Fruit fly (Drosophila melanogaster) whole organism, embryonic: Measurements from ENCODE around the gene CG32301.

Experiments used
- Adf1 ChIP-seq: fragments of 200-800 bp; sonication (Bioruptor generic); IDR thresholded peaks from 2 replicates; pipeline ENCODE4 v1.3.6; 2022; ENCODE audit warnings: missing biosample characterization, missing genetic modification characterization
- Asciz ChIP-seq: fragments of 200-800 bp; sonication (Bioruptor generic); optimal IDR thresholded peaks from 2 replicates; lab custom pipeline; 2017; ENCODE audit warnings: missing biosample characterization, mild to moderate bottlenecking, missing genetic modification characterization, missing genetic modification reagents
- C15 ChIP-seq: fragments of 200-800 bp; sonication (Bioruptor generic); IDR thresholded peaks from 3 replicates; pipeline ENCODE4 v1.3.6; 2022; ENCODE audit warnings: missing biosample characterization, missing genetic modification characterization
- CG10654 ChIP-seq: fragments of 200-800 bp; sonication (Bioruptor generic); optimal IDR thresholded peaks from 2 replicates; lab custom pipeline; 2016; ENCODE audit warnings: missing biosample characterization, missing genetic modification characterization
- CG11093 ChIP-seq: fragments of 200-800 bp; sonication (Bioruptor generic); IDR thresholded peaks from 3 replicates; pipeline ENCODE4 v1.3.6; 2022; ENCODE audit warnings: missing biosample characterization, missing genetic modification characterization
- CG12299 ChIP-seq: fragments of 200-800 bp; sonication (Bioruptor generic); optimal IDR thresholded peaks from 2 replicates; lab custom pipeline; 2018; ENCODE audit warnings: missing biosample characterization, mild to moderate bottlenecking, missing genetic modification characterization
- CG13296 ChIP-seq: fragments of 200-800 bp; sonication (Bioruptor generic); optimal IDR thresholded peaks from 3 replicates; lab custom pipeline; 2018; ENCODE audit warnings: missing biosample characterization, mild to moderate bottlenecking, missing genetic modification characterization
- CG13894 ChIP-seq: fragments of 200-800 bp; sonication (Bioruptor generic); optimal IDR thresholded peaks from 3 replicates; lab custom pipeline; 2018; ENCODE audit warnings: missing biosample characterization, mild to moderate bottlenecking, missing genetic modification characterization, moderate library complexity
- CG15514 ChIP-seq: fragments of 200-800 bp; sonication (Bioruptor generic); optimal IDR thresholded peaks from 3 replicates; lab custom pipeline; 2017; ENCODE audit warnings: missing biosample characterization, missing genetic modification characterization, mild to moderate bottlenecking, moderate library complexity, missing genetic modification reagents
- CG16813 ChIP-seq: fragments of 200-800 bp; sonication (Bioruptor generic); IDR thresholded peaks from 3 replicates; pipeline ENCODE4 v1.3.6; 2022; ENCODE audit warnings: missing biosample characterization, missing genetic modification characterization; ENCODE audit not compliant: partially characterized antibody
- CG18764 ChIP-seq: fragments of 200-800 bp; sonication (Bioruptor generic); optimal IDR thresholded peaks from 3 replicates; lab custom pipeline; 2016; ENCODE audit warnings: missing biosample characterization, missing genetic modification characterization
- CG2199 ChIP-seq: fragments of 200-800 bp; sonication (Bioruptor generic); IDR thresholded peaks from 3 replicates; pipeline ENCODE4 v1.3.6; 2022; ENCODE audit warnings: missing biosample characterization, missing genetic modification characterization
- CG32772 ChIP-seq: fragments of 200-800 bp; sonication (Bioruptor generic); IDR thresholded peaks from 2 replicates; pipeline ENCODE4 v1.3.6; 2022; ENCODE audit warnings: missing biosample characterization, missing genetic modification characterization
- CG3838 ChIP-seq: fragments of 200-800 bp; sonication (Bioruptor generic); optimal IDR thresholded peaks from 3 replicates; lab custom pipeline; 2016; ENCODE audit warnings: missing biosample characterization, missing genetic modification characterization
- CG4730 ChIP-seq: fragments of 200-800 bp; sonication (Bioruptor generic); IDR thresholded peaks from 2 replicates; pipeline ENCODE4 v1.3.6; 2022; ENCODE audit warnings: missing biosample characterization, missing genetic modification characterization
- CG4820 ChIP-seq: fragments of 200-800 bp; sonication (Bioruptor generic); optimal IDR thresholded peaks from 3 replicates; lab custom pipeline; 2016; ENCODE audit warnings: missing biosample characterization, missing genetic modification characterization
- CG6813 ChIP-seq: fragments of 200-800 bp; sonication (Bioruptor generic); optimal IDR thresholded peaks from 2 replicates; lab custom pipeline; 2017; ENCODE audit warnings: missing biosample characterization, missing genetic modification characterization, mild to moderate bottlenecking, moderate library complexity, missing genetic modification reagents
- CG7372 ChIP-seq: fragments of 200-800 bp; sonication (Bioruptor generic); IDR thresholded peaks from 2 replicates; pipeline ENCODE4 v1.3.6; 2022; ENCODE audit warnings: missing biosample characterization, missing genetic modification characterization
- CG7987 ChIP-seq: fragments of 200-800 bp; sonication (Bioruptor generic); optimal IDR thresholded peaks from 2 replicates; lab custom pipeline; 2018; ENCODE audit warnings: missing biosample characterization, mild to moderate bottlenecking, missing genetic modification characterization, moderate library complexity
- CG9817 ChIP-seq: fragments of 200-800 bp; sonication (Bioruptor generic); optimal IDR thresholded peaks from 2 replicates; lab custom pipeline; 2018; ENCODE audit warnings: missing biosample characterization, mild to moderate bottlenecking, missing genetic modification characterization, moderate library complexity
- D19A ChIP-seq: fragments of 200-800 bp; optimal IDR thresholded peaks from 3 replicates; lab custom pipeline; 2019; ENCODE audit warnings: missing biosample characterization, mild to moderate bottlenecking, missing genetic modification characterization, moderate library complexity
- D19B ChIP-seq: fragments of 200-800 bp; sonication (Bioruptor generic); optimal IDR thresholded peaks from 2 replicates; lab custom pipeline; 2017; ENCODE audit warnings: missing biosample characterization, mild to moderate bottlenecking, missing genetic modification characterization
- Deaf1 ChIP-seq: fragments of 200-800 bp; optimal IDR thresholded peaks from 3 replicates; lab custom pipeline; 2019; ENCODE audit warnings: missing biosample characterization, mild to moderate bottlenecking, missing genetic modification characterization, moderate library complexity
- Doc2 ChIP-seq: fragments of 200-800 bp; sonication (Bioruptor generic); IDR thresholded peaks from 2 replicates; pipeline ENCODE4 v1.3.6; 2022; ENCODE audit warnings: missing biosample characterization, missing genetic modification characterization
- Hr78 ChIP-seq, 2 experiments: fragments of 200-800 bp in 1 of 2; fragments of >200 bp in 1 of 2; sonication (Bioruptor generic) in 1 of 2; optimal IDR thresholded peaks; 2 replicates each; lab custom pipeline; 2017 to 2019; ENCODE audit warnings: missing biosample characterization in 2 of 2, missing genetic modification characterization in 2 of 2, mild to moderate bottlenecking in 1 of 2, moderate library complexity in 1 of 2
- Kr ChIP-seq: fragments of 200-800 bp; sonication (Bioruptor generic); optimal IDR thresholded peaks from 2 replicates; lab custom pipeline; 2017; ENCODE audit warnings: missing biosample characterization, mild to moderate bottlenecking, missing genetic modification characterization
- Lpt ChIP-seq: fragments of >200 bp; optimal IDR thresholded peaks from 2 replicates; lab custom pipeline; 2018; ENCODE audit warnings: missing biosample characterization, missing genetic modification characterization
- Max ChIP-seq: fragments of 200-800 bp; sonication (Bioruptor generic); optimal IDR thresholded peaks from 2 replicates; lab custom pipeline; 2016; ENCODE audit warnings: missing biosample characterization, mild to moderate bottlenecking, missing genetic modification characterization
- Mrtf ChIP-seq: fragments of 200-800 bp; sonication (Bioruptor generic); IDR thresholded peaks from 3 replicates; pipeline ENCODE4 v1.3.6; 2022; ENCODE audit warnings: missing biosample characterization, missing genetic modification characterization
- PHDP ChIP-seq: fragments of 200-800 bp; sonication (Bioruptor generic); optimal IDR thresholded peaks from 3 replicates; lab custom pipeline; 2018; ENCODE audit warnings: missing biosample characterization, mild to moderate bottlenecking, missing genetic modification characterization, moderate library complexity
- Taf1 ChIP-seq: fragments of 200-800 bp; sonication (Bioruptor generic); IDR thresholded peaks from 2 replicates; pipeline ENCODE4 v1.3.6; 2022; ENCODE audit warnings: missing biosample characterization, missing genetic modification characterization
- ato ChIP-seq: fragments of 200-800 bp; sonication (Bioruptor generic); IDR thresholded peaks from 2 replicates; pipeline ENCODE4 v1.3.6; 2022; ENCODE audit warnings: missing biosample characterization, missing genetic modification characterization; ENCODE audit not compliant: partially characterized antibody
- bcd ChIP-seq: fragments of 200-800 bp; sonication (Bioruptor generic); optimal IDR thresholded peaks from 2 replicates; lab custom pipeline; 2017; ENCODE audit warnings: missing biosample characterization, mild to moderate bottlenecking, missing genetic modification characterization
- caup ChIP-seq: fragments of 200-800 bp; sonication (Bioruptor generic); optimal IDR thresholded peaks from 3 replicates; lab custom pipeline; 2017; ENCODE audit warnings: missing biosample characterization, mild to moderate bottlenecking, missing genetic modification characterization, moderate library complexity; ENCODE audit not compliant: severe bottlenecking
- chinmo ChIP-seq: fragments of 200-800 bp; sonication (Bioruptor generic); IDR thresholded peaks from 4 replicates; pipeline ENCODE4 v1.3.6; 2022; ENCODE audit warnings: missing biosample characterization, missing genetic modification characterization; ENCODE audit not compliant: partially characterized antibody
- dmrt99B ChIP-seq: fragments of 200-800 bp; sonication (Bioruptor generic); optimal IDR thresholded peaks from 2 replicates; lab custom pipeline; 2018; ENCODE audit warnings: missing biosample characterization, mild to moderate bottlenecking, missing genetic modification characterization, moderate library complexity
- lbe ChIP-seq: fragments of 200-800 bp; sonication (Bioruptor generic); optimal IDR thresholded peaks from 2 replicates; lab custom pipeline; 2016; ENCODE audit warnings: missing biosample characterization, mild to moderate bottlenecking, missing genetic modification characterization
- luna ChIP-seq: fragments of 200-800 bp; sonication (Bioruptor generic); optimal IDR thresholded peaks from 2 replicates; lab custom pipeline; 2016; ENCODE audit warnings: missing biosample characterization, missing genetic modification characterization
- mirr ChIP-seq: fragments of 200-800 bp; sonication (Bioruptor generic); optimal IDR thresholded peaks from 3 replicates; lab custom pipeline; 2018; ENCODE audit warnings: missing biosample characterization, mild to moderate bottlenecking, missing genetic modification characterization
- mld ChIP-seq: fragments of 200-800 bp; sonication (Bioruptor generic); IDR thresholded peaks from 3 replicates; pipeline ENCODE4 v1.3.6; 2022; ENCODE audit warnings: missing biosample characterization, missing genetic modification characterization; ENCODE audit not compliant: partially characterized antibody
- oc ChIP-seq: fragments of 200-800 bp; sonication (Bioruptor generic); optimal IDR thresholded peaks from 2 replicates; lab custom pipeline; 2018; ENCODE audit warnings: missing biosample characterization, mild to moderate bottlenecking, missing genetic modification characterization, moderate library complexity
- org-1 ChIP-seq: fragments of 200-800 bp; sonication (Bioruptor generic); optimal IDR thresholded peaks from 2 replicates; lab custom pipeline; 2017; ENCODE audit warnings: missing biosample characterization, missing genetic modification characterization
- pho ChIP-seq: fragments of 200-800 bp; sonication (Bioruptor generic); optimal IDR thresholded peaks from 2 replicates; lab custom pipeline; 2016; ENCODE audit warnings: missing biosample characterization, missing genetic modification characterization
- repo ChIP-seq: fragments of 200-800 bp; sonication (Bioruptor generic); optimal IDR thresholded peaks from 2 replicates; lab custom pipeline; 2016; ENCODE audit warnings: missing biosample characterization, missing genetic modification characterization
- sc ChIP-seq, 3 experiments: fragments of >200 bp in 2 of 3; fragments of 200-800 bp in 1 of 3; sonication (Bioruptor generic) in 1 of 3; optimal IDR thresholded peaks; 2 replicates in 2 of 3; 3 replicates in 1 of 3; lab custom pipeline; 2017; ENCODE audit warnings: mild to moderate bottlenecking in 1 of 3, missing biosample characterization in 1 of 3, missing genetic modification characterization in 1 of 3, missing genetic modification reagents in 1 of 3
- slou ChIP-seq: fragments of 200-800 bp; sonication (Bioruptor generic); optimal IDR thresholded peaks from 3 replicates; lab custom pipeline; 2016; ENCODE audit warnings: missing biosample characterization, missing genetic modification characterization
- sr ChIP-seq: fragments of 200-800 bp; sonication (Bioruptor generic); IDR thresholded peaks from 3 replicates; pipeline ENCODE4 v1.3.6; 2022; ENCODE audit warnings: missing biosample characterization, missing genetic modification characterization
- tin ChIP-seq: fragments of 200-800 bp; sonication (Bioruptor generic); optimal IDR thresholded peaks from 3 replicates; lab custom pipeline; 2016; ENCODE audit warnings: missing biosample characterization, missing genetic modification characterization
- zfh2 ChIP-seq: fragments of 200-800 bp; sonication (Bioruptor generic); optimal IDR thresholded peaks from 2 replicates; lab custom pipeline; 2016; ENCODE audit warnings: missing biosample characterization, missing genetic modification characterization

Gene CG32301

dm6 chr3L:2265692-2266444, 21.6 kb downstream of the CG32301 start, which contains the start of the genes ecd and CG13806 (continued):
- peak; percentile 75 for TF ChIP-seq CG15514 (GFP tag; lab: Kevin White, UChicago)
- TF ChIP-seq Taf1 (GFP tag; lab: Robert Waterston, UW), result no peak; the same call in 1 of the 2 replicates
- TF ChIP-seq dmrt99B (tag; lab: Kevin White, UChicago), result no peak
- no peak for TF ChIP-seq sr
- no peak for TF ChIP-seq lbe (GFP tag; lab: Kevin White, UChicago)
- TF ChIP-seq bcd (GFP tag; lab: Kevin White, UChicago), result peak; percentile 36
- TF ChIP-seq CG32772 (GFP tag; lab: Robert Waterston, UW), result no peak
- no peak for TF ChIP-seq CG13296
- no peak for TF ChIP-seq CG10654
- TF ChIP-seq oc, result no peak
- TF ChIP-seq CG9817 (tag; lab: Kevin White, UChicago), result peak; percentile 40
- TF ChIP-seq CG16813 (GFP tag; lab: Robert Waterston, UW), result peak; percentile 96
- no peak for TF ChIP-seq D19A
- TF ChIP-seq CG13894 (tag; lab: Kevin White, UChicago), result peak; percentile 34
- no peak for TF ChIP-seq D19B (GFP tag; lab: Kevin White, UChicago)
- peak; percentile 91 for TF ChIP-seq ato
- no peak for TF ChIP-seq CG4730 (GFP tag; lab: Robert Waterston, UW)
- TF ChIP-seq CG7987 (GFP tag; lab: Kevin White, UChicago), result peak; percentile 14
- TF ChIP-seq Hr78 (GFP tag; optimal IDR thresholded peaks at IDR 0.05; lab: Kevin White, UChicago), result peak in 1 of 2 experiments; percentile 1
- TF ChIP-seq Max (GFP tag; lab: Kevin White, UChicago), result no peak
- TF ChIP-seq CG7372 (GFP tag; lab: Robert Waterston, UW), result no peak
- TF ChIP-seq CG18764 (GFP tag; lab: Kevin White, UChicago), result no peak
- TF ChIP-seq sc (optimal IDR thresholded peaks at IDR 0.05; lab: Kevin White, UChicago), result no peak
- TF ChIP-seq sc (GFP tag; optimal IDR thresholded peaks at IDR 0.05; lab: Kevin White, UChicago), result no peak
- TF ChIP-seq PHDP, result no peak
- TF ChIP-seq Mrtf (GFP tag; lab: Robert Waterston, UW), result no peak
- no peak for TF ChIP-seq Lpt
- peak; percentile 22 for TF ChIP-seq tin (GFP tag; lab: Kevin White, UChicago)
- TF ChIP-seq chinmo (GFP tag; lab: Robert Waterston, UW), result peak; percentile 93
- TF ChIP-seq Deaf1, result no peak
- TF ChIP-seq repo, result peak; percentile 38
- TF ChIP-seq luna (GFP tag; lab: Kevin White, UChicago), result peak; percentile 37
- TF ChIP-seq Doc2 (GFP tag; lab: Robert Waterston, UW), result no peak
- TF ChIP-seq mirr (GFP tag; lab: Kevin White, UChicago), result peak; percentile 11
- TF ChIP-seq CG6813 (GFP tag; lab: Kevin White, UChicago), result no peak
- TF ChIP-seq slou (GFP tag; lab: Kevin White, UChicago), result no peak
- peak; percentile 56 for TF ChIP-seq Adf1 (GFP tag; lab: Robert Waterston, UW)
- TF ChIP-seq caup, result peak; percentile 31
- TF ChIP-seq C15, result no peak
- TF ChIP-seq CG11093, result no peak
- peak; percentile 96 for TF ChIP-seq mld
- no peak for TF ChIP-seq org-1 (GFP tag; lab: Kevin White, UChicago)
- TF ChIP-seq Asciz, result no peak
- peak; percentile 39 for TF ChIP-seq pho (GFP tag; lab: Kevin White, UChicago)
- peak; percentile 67 for TF ChIP-seq zfh2 (GFP tag; lab: Kevin White, UChicago)
- no peak for TF ChIP-seq CG4820
- no peak for TF ChIP-seq CG2199 (GFP tag; lab: Robert Waterston, UW)
- TF ChIP-seq CG3838, result no peak
- TF ChIP-seq Kr (GFP tag; lab: Kevin White, UChicago), result no peak
- no peak for TF ChIP-seq CG12299 (tag; lab: Kevin White, UChicago)
